Worm (Caenorhabditis elegans) whole organism, L1 larva: ENCODE results near the gene lact-5.
A peak's percentile ranks its signal among the peaks of the same experiment; 100 is the strongest.

Source experiments
- C04F5.9 ChIP-seq: sonication (generic microtip); optimal IDR thresholded peaks from 2 replicates; lab custom pipeline; 2016; ENCODE audit warnings: missing genetic modification characterization, missing compliant biosample characterization
- C16A3.4 ChIP-seq: fragments of 150-350 bp; optimal IDR thresholded peaks from 2 replicates; lab custom pipeline; 2014; ENCODE audit warnings: missing biosample characterization, missing genetic modification characterization
- C34B4.2 ChIP-seq: sonication (generic microtip); optimal IDR thresholded peaks from 2 replicates; lab custom pipeline; 2017; ENCODE audit warnings: mild to moderate bottlenecking, missing genetic modification characterization, missing compliant biosample characterization
- F16B12.6 ChIP-seq: fragments of 150-350 bp; optimal IDR thresholded peaks from 2 replicates; lab custom pipeline; 2014; ENCODE audit warnings: missing biosample characterization, missing genetic modification characterization
- aha-1 ChIP-seq: fragments of 150-350 bp; optimal IDR thresholded peaks from 2 replicates; lab custom pipeline; 2014; ENCODE audit warnings: missing biosample characterization, missing genetic modification characterization
- alr-1 ChIP-seq: fragments of 200-800 bp; sonication (Bioruptor generic); optimal IDR thresholded peaks from 2 replicates; lab custom pipeline; 2018; ENCODE audit warnings: borderline replicate concordance, mild to moderate bottlenecking, missing genetic modification characterization, missing compliant biosample characterization
- aly-2 ChIP-seq: fragments of 150-350 bp; optimal IDR thresholded peaks from 2 replicates; lab custom pipeline; 2014; ENCODE audit warnings: missing biosample characterization, missing genetic modification characterization
- ama-1 ChIP-seq: fragments of 150-350 bp; optimal IDR thresholded peaks from 2 replicates; lab custom pipeline; 2014
- blmp-1 ChIP-seq: fragments of 150-350 bp; optimal IDR thresholded peaks from 2 replicates; lab custom pipeline; 2014; ENCODE audit warnings: missing biosample characterization, missing genetic modification characterization
- ceh-8 ChIP-seq: fragments of 200-800 bp; sonication (Bioruptor generic); optimal IDR thresholded peaks from 2 replicates; lab custom pipeline; 2018; ENCODE audit warnings: mild to moderate bottlenecking, missing genetic modification characterization, moderate library complexity, missing compliant biosample characterization
- ces-1 ChIP-seq: fragments of 150-350 bp; optimal IDR thresholded peaks from 2 replicates; lab custom pipeline; 2014; ENCODE audit warnings: missing biosample characterization, missing genetic modification reagents, missing genetic modification characterization
- dpl-1 ChIP-seq, 3 experiments: fragments of 150-350 bp in 2 of 3; sonication (generic microtip) in 1 of 3; optimal IDR thresholded peaks; 2 replicates each; lab custom pipeline; 2014 to 2017; ENCODE audit warnings: missing biosample characterization in 3 of 3, missing genetic modification characterization in 3 of 3, missing genetic modification reagents in 3 of 3
- dsc-1 ChIP-seq: sonication (generic microtip); optimal IDR thresholded peaks from 2 replicates; lab custom pipeline; 2016; ENCODE audit warnings: mild to moderate bottlenecking, missing genetic modification characterization, missing compliant biosample characterization
- efl-1 ChIP-seq, 4 experiments: fragments of 150-350 bp; optimal IDR thresholded peaks in 3 of 4; peaks in 1 of 4; 1 replicate in 1 of 4; 2 replicates in 3 of 4; lab custom pipeline; 2014; ENCODE audit warnings: missing biosample characterization in 2 of 4, missing genetic modification characterization in 2 of 4, missing genetic modification reagents in 2 of 4
- egl-27 ChIP-seq, 2 experiments: fragments of 150-350 bp in 1 of 2; sonication (generic microtip); optimal IDR thresholded peaks; 3 replicates each; lab custom pipeline; 2017 to 2018; ENCODE audit warnings: missing biosample characterization in 2 of 2, missing genetic modification characterization in 2 of 2, missing genetic modification reagents in 2 of 2
- elt-2 ChIP-seq: sonication (generic microtip); optimal IDR thresholded peaks from 2 replicates; lab custom pipeline; 2016; ENCODE audit warnings: missing genetic modification characterization, mild to moderate bottlenecking, inconsistent platforms, missing compliant biosample characterization, missing genetic modification reagents
- elt-3 ChIP-seq, 6 experiments: fragments of 150-350 bp in 1 of 6; sonication (generic microtip); optimal IDR thresholded peaks; 2 replicates each; lab custom pipeline; 2017 to 2018; ENCODE audit warnings: missing biosample characterization in 6 of 6, missing genetic modification characterization in 6 of 6, inconsistent platforms in 1 of 6
- fkh-4 ChIP-seq: sonication (generic microtip); optimal IDR thresholded peaks from 2 replicates; lab custom pipeline; 2016; ENCODE audit warnings: missing compliant biosample characterization, missing genetic modification characterization, borderline replicate concordance
- fkh-8 ChIP-seq: sonication (generic microtip); optimal IDR thresholded peaks from 2 replicates; lab custom pipeline; 2016; ENCODE audit warnings: mild to moderate bottlenecking, missing genetic modification characterization, missing compliant biosample characterization
- grh-1 ChIP-seq: fragments of 200-800 bp; sonication (Bioruptor generic); IDR thresholded peaks from 2 replicates; pipeline ENCODE4 v1.3.6; 2022; ENCODE audit warnings: missing genetic modification reagents, missing genetic modification characterization, missing compliant biosample characterization
- hlh-17 ChIP-seq: fragments of 200-800 bp; sonication (Bioruptor generic); optimal IDR thresholded peaks from 2 replicates; lab custom pipeline; 2018; ENCODE audit warnings: missing genetic modification characterization, mild to moderate bottlenecking, missing compliant biosample characterization, moderate library complexity, borderline replicate concordance
- hpl-2 ChIP-seq: fragments of 150-350 bp; optimal IDR thresholded peaks from 2 replicates; lab custom pipeline; 2014; ENCODE audit warnings: missing biosample characterization, missing genetic modification reagents, missing genetic modification characterization
- isw-1 ChIP-seq: fragments of 200-800 bp; sonication (Bioruptor generic); IDR thresholded peaks from 2 replicates; pipeline ENCODE4 v1.3.6; 2022; ENCODE audit warnings: missing genetic modification characterization, missing compliant biosample characterization
- lin-13 ChIP-seq: fragments of 150-350 bp; optimal IDR thresholded peaks from 2 replicates; lab custom pipeline; 2014; ENCODE audit warnings: missing biosample characterization, missing genetic modification reagents, missing genetic modification characterization
- lin-14 ChIP-seq: fragments of 200-800 bp; sonication (Bioruptor generic); optimal IDR thresholded peaks from 2 replicates; lab custom pipeline; 2018; ENCODE audit warnings: mild to moderate bottlenecking, missing genetic modification characterization, moderate library complexity, missing compliant biosample characterization
- lin-15B ChIP-seq: fragments of 150-350 bp; sonication (generic microtip); optimal IDR thresholded peaks from 3 replicates; lab custom pipeline; 2014; ENCODE audit warnings: missing biosample characterization, missing genetic modification characterization
- lin-35 ChIP-seq, 2 experiments: fragments of 150-350 bp; optimal IDR thresholded peaks; 2 replicates each; lab custom pipeline; 2014; ENCODE audit warnings: missing biosample characterization in 2 of 2, missing genetic modification characterization in 2 of 2, missing genetic modification reagents in 2 of 2
- lsy-2 ChIP-seq, 2 experiments: fragments of 150-350 bp; optimal IDR thresholded peaks; 2 replicates each; lab custom pipeline; 2014; ENCODE audit warnings: missing biosample characterization in 2 of 2, missing genetic modification characterization in 2 of 2
- mep-1 ChIP-seq: fragments of 150-350 bp; optimal IDR thresholded peaks from 2 replicates; lab custom pipeline; 2014; ENCODE audit warnings: missing biosample characterization, missing genetic modification characterization
- nhr-20 ChIP-seq: sonication (generic microtip); optimal IDR thresholded peaks from 2 replicates; lab custom pipeline; 2016; ENCODE audit warnings: mild to moderate bottlenecking, missing genetic modification characterization, missing compliant biosample characterization
- nhr-28 ChIP-seq: fragments of 150-350 bp; optimal IDR thresholded peaks from 2 replicates; lab custom pipeline; 2014; ENCODE audit warnings: missing biosample characterization, missing genetic modification characterization
- nhr-47 ChIP-seq: sonication (generic microtip); optimal IDR thresholded peaks from 2 replicates; lab custom pipeline; 2016; ENCODE audit warnings: mild to moderate bottlenecking, missing genetic modification characterization, moderate library complexity, missing compliant biosample characterization
- nhr-71 ChIP-seq: sonication (generic microtip); optimal IDR thresholded peaks from 2 replicates; lab custom pipeline; 2016; ENCODE audit warnings: mild to moderate bottlenecking, missing genetic modification characterization, moderate library complexity, missing compliant biosample characterization
- nhr-76 ChIP-seq: sonication (generic microtip); optimal IDR thresholded peaks from 2 replicates; lab custom pipeline; 2017; ENCODE audit warnings: missing biosample characterization, missing genetic modification characterization
- nhr-77 ChIP-seq: fragments of 150-350 bp; optimal IDR thresholded peaks from 2 replicates; lab custom pipeline; 2014; ENCODE audit warnings: missing biosample characterization, missing genetic modification characterization
- nhr-84 ChIP-seq: sonication (generic microtip); optimal IDR thresholded peaks from 2 replicates; lab custom pipeline; 2017; ENCODE audit warnings: missing biosample characterization, missing genetic modification characterization
- nhr-85 ChIP-seq: sonication (generic microtip); peaks from one replicate; lab custom pipeline; 2016; ENCODE audit warnings: missing genetic modification characterization, inconsistent platforms, missing compliant biosample characterization
- pag-3 ChIP-seq: sonication (generic microtip); optimal IDR thresholded peaks from 2 replicates; lab custom pipeline; 2017; ENCODE audit warnings: missing genetic modification characterization, mild to moderate bottlenecking, missing compliant biosample characterization, antibody characterized with exemption, borderline replicate concordance; ENCODE audit not compliant: insufficient read depth
- pax-3 ChIP-seq: fragments of 200-800 bp; sonication (Bioruptor generic); optimal IDR thresholded peaks from 2 replicates; lab custom pipeline; 2018; ENCODE audit warnings: mild to moderate bottlenecking, missing genetic modification characterization, moderate library complexity, missing compliant biosample characterization
- pqm-1 ChIP-seq: sonication (generic microtip); optimal IDR thresholded peaks from 3 replicates; lab custom pipeline; 2017; ENCODE audit warnings: missing biosample characterization, missing genetic modification characterization
- skn-1 ChIP-seq: fragments of 150-350 bp; optimal IDR thresholded peaks from 2 replicates; lab custom pipeline; 2014; ENCODE audit warnings: missing biosample characterization, missing genetic modification characterization
- snu-23 ChIP-seq: sonication (generic microtip); optimal IDR thresholded peaks from 2 replicates; lab custom pipeline; 2016; ENCODE audit warnings: missing genetic modification characterization, missing compliant biosample characterization
- sox-4 ChIP-seq: sonication (generic microtip); optimal IDR thresholded peaks from 2 replicates; lab custom pipeline; 2016; ENCODE audit warnings: missing genetic modification characterization, missing compliant biosample characterization
- swsn-7 ChIP-seq: sonication (generic microtip); optimal IDR thresholded peaks from 2 replicates; lab custom pipeline; 2016; ENCODE audit warnings: missing genetic modification characterization, missing compliant biosample characterization
- tbx-2 ChIP-seq: sonication (generic microtip); optimal IDR thresholded peaks from 2 replicates; lab custom pipeline; 2016; ENCODE audit warnings: missing genetic modification characterization, missing compliant biosample characterization
- tlp-1 ChIP-seq: fragments of 150-350 bp; optimal IDR thresholded peaks from 2 replicates; lab custom pipeline; 2014; ENCODE audit warnings: missing biosample characterization, missing genetic modification characterization
- unc-30 ChIP-seq: sonication (generic microtip); optimal IDR thresholded peaks from 2 replicates; lab custom pipeline; 2017; ENCODE audit warnings: missing biosample characterization, missing genetic modification characterization
- unc-86 ChIP-seq: sonication (generic microtip); optimal IDR thresholded peaks from 2 replicates; lab custom pipeline; 2016; ENCODE audit warnings: missing genetic modification characterization, missing compliant biosample characterization
- unc-98 ChIP-seq: fragments of 200-800 bp; sonication (Bioruptor generic); IDR thresholded peaks from 2 replicates; pipeline ENCODE4 v1.3.6; 2022; ENCODE audit warnings: missing genetic modification characterization, missing compliant biosample characterization
- vab-15 ChIP-seq: sonication (generic microtip); optimal IDR thresholded peaks from 2 replicates; lab custom pipeline; 2017; ENCODE audit warnings: missing genotype, mild to moderate bottlenecking, missing genetic modification characterization, missing compliant biosample characterization
- xbp-1 ChIP-seq: sonication (generic microtip); optimal IDR thresholded peaks from 2 replicates; lab custom pipeline; 2016; ENCODE audit warnings: missing genetic modification characterization, missing compliant biosample characterization
- zip-4 ChIP-seq: fragments of 200-800 bp; sonication (Bioruptor generic); optimal IDR thresholded peaks from 2 replicates; lab custom pipeline; 2018; ENCODE audit warnings: mild to moderate bottlenecking, missing genetic modification characterization, moderate library complexity, missing compliant biosample characterization
- ztf-4 ChIP-seq: fragments of 150-350 bp; optimal IDR thresholded peaks from 2 replicates; lab custom pipeline; 2014; ENCODE audit warnings: missing biosample characterization, missing genetic modification characterization

The lact-5 gene

DNA sequence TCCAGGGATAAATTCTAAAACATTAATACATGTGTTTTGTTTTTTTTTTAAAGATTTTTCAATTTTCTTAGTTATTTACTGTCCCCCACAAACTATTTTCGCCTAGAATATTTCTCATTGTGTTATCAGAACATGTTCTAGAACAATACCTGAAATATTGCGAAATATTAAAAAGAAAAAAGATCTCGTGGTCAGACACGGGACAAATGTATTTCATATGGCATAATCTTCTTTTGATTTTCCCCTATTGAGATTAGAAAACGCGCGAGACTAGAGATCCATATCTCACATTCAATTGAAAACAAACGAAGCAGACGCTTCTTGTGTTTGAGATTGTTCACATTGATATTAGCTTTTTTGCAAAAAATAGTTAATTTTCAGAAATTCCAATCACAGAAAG lies 34.6 kb upstream of the lact-5 start:
- no peak for TF ChIP-seq nhr-76 (tag; lab: Kevin White, UChicago)
- no peak for TF ChIP-seq F16B12.6 (tag; lab: Kevin White, UChicago)
- peak; percentile 1 to 41 (median 7) for TF ChIP-seq dpl-1 (GFP tag; optimal IDR thresholded peaks at IDR 0.05; lab: Kevin White, UChicago)
- no peak for TF ChIP-seq vab-15
- TF ChIP-seq ces-1 (GFP tag; lab: Kevin White, UChicago), result no peak
- no peak for TF ChIP-seq ztf-4
- TF ChIP-seq blmp-1, result peak; percentile 53
- TF ChIP-seq ceh-8 (GFP tag; lab: Kevin White, UChicago), result no peak
- TF ChIP-seq pax-3 (tag; lab: Kevin White, UChicago), result peak; percentile 38
- TF ChIP-seq sox-4 (tag; lab: Kevin White, UChicago), result peak; percentile 26
- TF ChIP-seq hpl-2 (GFP tag; lab: Kevin White, UChicago), result no peak
- no peak for TF ChIP-seq alr-1
- TF ChIP-seq pqm-1, result no peak
- no peak for TF ChIP-seq lin-15B
- TF ChIP-seq nhr-85 (tag; lab: Kevin White, UChicago), result peak; percentile 88
- TF ChIP-seq tlp-1, result no peak
- TF ChIP-seq snu-23 (GFP tag; lab: Kevin White, UChicago), result peak; percentile 30
- TF ChIP-seq swsn-7 (tag; lab: Kevin White, UChicago), result no peak
- no peak for TF ChIP-seq hlh-17 (GFP tag; lab: Kevin White, UChicago)
- no peak for TF ChIP-seq efl-1 (optimal IDR thresholded peaks at IDR 0.05; lab: Kevin White, UChicago)
- no peak for TF ChIP-seq efl-1 (GFP tag; optimal IDR thresholded peaks at IDR 0.05 in 1 of 2; lab: Kevin White, UChicago)
- TF ChIP-seq lsy-2 (tag; optimal IDR thresholded peaks at IDR 0.05; lab: Kevin White, UChicago), result peak in 1 of 2 experiments; percentile 34
- TF ChIP-seq fkh-4, result no peak
- TF ChIP-seq unc-86 (tag; lab: Kevin White, UChicago), result no peak
- TF ChIP-seq lin-35 (GFP tag; optimal IDR thresholded peaks at IDR 0.05; lab: Kevin White, UChicago), result peak in 1 of 2 experiments; percentile 58
- TF ChIP-seq dsc-1, result peak; percentile 70
- peak; percentile 52 for TF ChIP-seq lin-14 (GFP tag; lab: Kevin White, UChicago)
- TF ChIP-seq unc-98 (GFP tag; lab: Robert Waterston, UW), result no peak
- no peak for TF ChIP-seq nhr-77
- TF ChIP-seq C34B4.2 (tag; lab: Kevin White, UChicago), result no peak
- TF ChIP-seq nhr-47 (tag; lab: Kevin White, UChicago), result peak; percentile 25
- TF ChIP-seq skn-1 (tag; lab: Kevin White, UChicago), result peak; percentile 57
- no peak for TF ChIP-seq nhr-28
- TF ChIP-seq tbx-2 (tag; lab: Kevin White, UChicago), result no peak
- TF ChIP-seq C16A3.4 (tag; lab: Kevin White, UChicago), result no peak
- TF ChIP-seq mep-1 (tag; lab: Kevin White, UChicago), result peak; percentile 41
- no peak for TF ChIP-seq xbp-1 (tag; lab: Kevin White, UChicago)
- TF ChIP-seq grh-1 (GFP tag; lab: Robert Waterston, UW), result no peak
- TF ChIP-seq ama-1 (lab: Kevin White, UChicago), result no peak
- no peak for TF ChIP-seq nhr-84
- TF ChIP-seq pag-3, result no peak
- TF ChIP-seq unc-30 (tag; lab: Kevin White, UChicago), result no peak
- peak; percentile 64 for TF ChIP-seq nhr-71 (tag; lab: Kevin White, UChicago)
- TF ChIP-seq zip-4 (GFP tag; lab: Kevin White, UChicago), result peak; percentile 76
- TF ChIP-seq isw-1, result no peak
- peak; percentile 57 for TF ChIP-seq nhr-20 (tag; lab: Kevin White, UChicago)
- no peak for TF ChIP-seq aha-1 (tag; lab: Kevin White, UChicago)
- TF ChIP-seq C04F5.9 (tag; lab: Kevin White, UChicago), result no peak
- TF ChIP-seq egl-27 (tag; optimal IDR thresholded peaks at IDR 0.05; lab: Kevin White, UChicago), result no peak
- TF ChIP-seq elt-2 (tag; lab: Kevin White, UChicago), result peak; percentile 11
- TF ChIP-seq aly-2 (tag; lab: Kevin White, UChicago), result no peak
- peak; percentile 45 for TF ChIP-seq fkh-8 (tag; lab: Kevin White, UChicago)
- TF ChIP-seq lin-13 (GFP tag; lab: Kevin White, UChicago), result peak; percentile 26
- TF ChIP-seq elt-3 (tag; optimal IDR thresholded peaks at IDR 0.05; lab: Kevin White, UChicago), result peak in 1 of 6 experiments; percentile 56
